Worm (Caenorhabditis elegans) whole organism, L3 larva: ENCODE data around the gene sra-2.

ENCODE experiments used
- ceh-82 ChIP-seq: fragments of 150-350 bp; optimal IDR thresholded peaks from 2 replicates; lab custom pipeline; 2014; ENCODE audit warnings: missing biosample characterization, missing genetic modification characterization
- eor-1 ChIP-seq, 2 experiments: fragments of 150-350 bp; optimal IDR thresholded peaks; 2 replicates each; lab custom pipeline; 2014 to 2018; ENCODE audit warnings: missing biosample characterization in 2 of 2, missing genetic modification characterization in 2 of 2
- lin-15B ChIP-seq: fragments of 150-350 bp; optimal IDR thresholded peaks from 2 replicates; lab custom pipeline; 2014; ENCODE audit warnings: missing biosample characterization, missing genetic modification characterization
- lin-39 ChIP-seq: fragments of 150-350 bp; optimal IDR thresholded peaks from 2 replicates; lab custom pipeline; 2018; ENCODE audit warnings: missing biosample characterization, missing genetic modification reagents, missing genetic modification characterization
- lsy-12 ChIP-seq: sonication (generic microtip); optimal IDR thresholded peaks from 2 replicates; lab custom pipeline; 2016; ENCODE audit warnings: mild to moderate bottlenecking, missing genetic modification characterization, missing compliant biosample characterization
- nfya-1 ChIP-seq: sonication (generic microtip); optimal IDR thresholded peaks from 2 replicates; lab custom pipeline; 2017; ENCODE audit warnings: missing genetic modification characterization, mild to moderate bottlenecking, missing compliant biosample characterization, antibody characterized with exemption, moderate library complexity; ENCODE audit not compliant: insufficient read depth
- nhr-12 ChIP-seq: fragments of 150-350 bp; optimal IDR thresholded peaks from 2 replicates; lab custom pipeline; 2014; ENCODE audit warnings: missing biosample characterization, missing genetic modification characterization
- nhr-25 ChIP-seq: sonication (generic microtip); optimal IDR thresholded peaks from 2 replicates; lab custom pipeline; 2017; ENCODE audit warnings: missing biosample characterization, missing genetic modification characterization
- pha-4 ChIP-seq: fragments of 150-350 bp; optimal IDR thresholded peaks from 2 replicates; lab custom pipeline; 2014; ENCODE audit warnings: missing biosample characterization, missing genetic modification reagents, missing genetic modification characterization
- pqm-1 ChIP-seq: fragments of 150-350 bp; optimal IDR thresholded peaks from 2 replicates; lab custom pipeline; 2017; ENCODE audit warnings: missing biosample characterization, missing genetic modification characterization, inconsistent platforms
- snpc-4 ChIP-seq: fragments of 150-350 bp; optimal IDR thresholded peaks from 2 replicates; lab custom pipeline; 2014; ENCODE audit warnings: missing biosample characterization, missing genetic modification characterization
- unc-39 ChIP-seq: sonication (generic microtip); optimal IDR thresholded peaks from 4 replicates; lab custom pipeline; 2017; ENCODE audit warnings: missing biosample characterization, missing genetic modification characterization
- unc-62 ChIP-seq: fragments of 150-350 bp; sonication (generic microtip); optimal IDR thresholded peaks from 4 replicates; lab custom pipeline; 2014; ENCODE audit warnings: missing biosample characterization, missing genetic modification reagents, missing genetic modification characterization
- ztf-11 ChIP-seq: fragments of 150-350 bp; optimal IDR thresholded peaks from 2 replicates; lab custom pipeline; 2014; ENCODE audit warnings: missing biosample characterization, missing genetic modification characterization

DNA sequence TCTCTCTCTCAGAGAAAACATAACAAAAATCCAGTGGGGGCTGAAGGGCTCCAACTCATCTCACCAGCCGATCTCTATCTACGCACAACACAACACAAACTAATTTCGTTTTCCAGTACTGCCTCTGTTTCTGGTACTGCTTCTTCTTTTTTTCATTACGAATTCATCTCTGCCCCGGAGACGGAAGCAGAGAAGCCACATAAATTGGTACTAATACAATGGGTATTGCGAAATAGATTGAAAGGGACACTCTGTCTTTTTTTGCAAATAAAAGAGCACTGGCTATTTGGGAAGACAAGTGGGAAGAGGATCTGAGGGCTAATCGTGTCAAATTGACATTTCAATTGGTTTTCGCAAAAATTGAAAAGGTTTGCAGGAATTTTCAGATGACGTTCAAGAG, 31.3 kb upstream of the sra-2 start:
- TF ChIP-seq lin-15B (tag; lab: Kevin White, UChicago) = no peak
- no peak for TF ChIP-seq eor-1 (tag; optimal IDR thresholded peaks at IDR 0.05; lab: Kevin White, UChicago)
- TF ChIP-seq unc-39 (tag; lab: Kevin White, UChicago) = no peak
- no peak for TF ChIP-seq nhr-25 (tag; lab: Kevin White, UChicago)
- no peak for TF ChIP-seq snpc-4 (tag; lab: Kevin White, UChicago)
- TF ChIP-seq pha-4 (tag; lab: Kevin White, UChicago) = no peak
- TF ChIP-seq lin-39 (tag; lab: Kevin White, UChicago) = no peak
- peak; percentile 27 for TF ChIP-seq nfya-1 (tag; lab: Kevin White, UChicago)
- TF ChIP-seq ztf-11 (tag; lab: Kevin White, UChicago) = no peak
- no peak for TF ChIP-seq lsy-12
- no peak for TF ChIP-seq nhr-12
- TF ChIP-seq ceh-82 (tag; lab: Kevin White, UChicago) = no peak
- TF ChIP-seq unc-62 (GFP tag; lab: Kevin White, UChicago) = no peak
- no peak for TF ChIP-seq pqm-1 (tag; lab: Kevin White, UChicago)
